Fruit fly (Drosophila melanogaster): ENCODE data around the gene Dph4.

Gene Dph4

dm6 chr3R:5671795-5672657 lies 48.1 kb upstream of the Dph4 start (continued):
- TF ChIP-seq CG17802 (tag; optimal IDR thresholded peaks at IDR 0.05) (no peak), hbn (GFP tag; IDR thresholded peaks at IDR 0.05; ENCODE audit: partially characterized antibody) (0 out of 2 replicates have a peak, but pooled peaks have one; percentile 24), tll (GFP tag; optimal IDR thresholded peaks at IDR 0.05) (peak in 1 of 2 experiments; percentile 14), sd (tag; optimal IDR thresholded peaks at IDR 0.05) (peak; percentile 59), CG9727 (GFP tag; optimal IDR thresholded peaks at IDR 0.05) (no peak), gcm2 (GFP tag; optimal IDR thresholded peaks at IDR 0.05) (peak; percentile 58), Ada2b (GFP tag; IDR thresholded peaks at IDR 0.05) (no peak), sug (tag; optimal IDR thresholded peaks at IDR 0.05) (peak; percentile 10)

dm6 chr3R:5671265-5671663 lies 47.3 kb upstream of the Dph4 start:
- TF ChIP-seq CG31441 (GFP tag; IDR thresholded peaks at IDR 0.05) (no peak), CG8359 (GFP tag; optimal IDR thresholded peaks at IDR 0.05; ENCODE audit: borderline replicate concordance) (no peak), Trl (optimal IDR thresholded peaks at IDR 0.05) (peak in 1 of 2 experiments; percentile 32), Trl (GFP tag; optimal IDR thresholded peaks at IDR 0.05) (no peak), cg (GFP tag; optimal IDR thresholded peaks at IDR 0.05) (peak; percentile 22), crol (GFP tag; IDR thresholded peaks at IDR 0.05) (peak; percentile 77), Pdp1 (GFP tag; optimal IDR thresholded peaks at IDR 0.05) (peak in 1 of 2 experiments; percentile 41), zf30C (GFP tag; optimal IDR thresholded peaks at IDR 0.05) (peak; percentile 35), sens (GFP tag) (peak; percentile 24), Dbx (GFP tag; IDR thresholded peaks at IDR 0.05) (no peak), CG17568 (GFP tag; optimal IDR thresholded peaks at IDR 0.05) (no peak), sug (tag; optimal IDR thresholded peaks at IDR 0.05) (peak; percentile 25)

dm6 chr3R:5670660-5671264 lies 46.8 kb upstream of the Dph4 start:
- TF ChIP-seq usp (GFP tag; optimal IDR thresholded peaks at IDR 0.05) = no peak
- no peak for TF ChIP-seq kah (GFP tag; optimal IDR thresholded peaks at IDR 0.05)
- no peak for TF ChIP-seq Hand (GFP tag; optimal IDR thresholded peaks at IDR 0.05)
- peak; percentile 76 for TF ChIP-seq gcm (GFP tag; optimal IDR thresholded peaks at IDR 0.05)
- no peak for TF ChIP-seq Hey (tag; optimal IDR thresholded peaks at IDR 0.05)
- no peak for TF ChIP-seq CG15011 (GFP tag; optimal IDR thresholded peaks at IDR 0.05)
- TF ChIP-seq Awh (GFP tag; IDR thresholded peaks at IDR 0.05) = no peak
- peak; percentile 1 for TF ChIP-seq Med (GFP tag)
- TF ChIP-seq Sin3A (optimal IDR thresholded peaks at IDR 0.05) = no peak
- peak; percentile 78 for TF ChIP-seq CG2116 (GFP tag; optimal IDR thresholded peaks at IDR 0.05)
- TF ChIP-seq Dref (GFP tag; IDR thresholded peaks at IDR 0.05) = 0 out of 2 replicates have a peak, but pooled peaks have one; percentile 9
- no peak for TF ChIP-seq Nf-YC (tag; optimal IDR thresholded peaks at IDR 0.05)
- TF ChIP-seq CG4404 (GFP tag; IDR thresholded peaks at IDR 0.05) = no peak
- peak; percentile 12 for TF ChIP-seq corto (GFP tag; optimal IDR thresholded peaks at IDR 0.05)
- no peak for TF ChIP-seq CG4707 (GFP tag; optimal IDR thresholded peaks at IDR 0.05)
- no peak for TF ChIP-seq gt (GFP tag; IDR thresholded peaks at IDR 0.05)
- TF ChIP-seq lbe (GFP tag; optimal IDR thresholded peaks at IDR 0.05) = no peak
- no peak for TF ChIP-seq vvl (GFP tag; IDR thresholded peaks at IDR 0.05)
- peak; percentile 25 for TF ChIP-seq psq (GFP tag; optimal IDR thresholded peaks at IDR 0.05)
- TF ChIP-seq sd (tag; optimal IDR thresholded peaks at IDR 0.05) = no peak
- TF ChIP-seq stwl (tag; optimal IDR thresholded peaks at IDR 0.05) = peak; percentile 18
- no peak for TF ChIP-seq CG13894 (tag; optimal IDR thresholded peaks at IDR 0.05)
- no peak for TF ChIP-seq Gsc (GFP tag; IDR thresholded peaks at IDR 0.05)
- TF ChIP-seq CG11093 (GFP tag; IDR thresholded peaks at IDR 0.05) = no peak
- no peak for TF ChIP-seq otp (GFP tag; IDR thresholded peaks at IDR 0.05)
- peak; percentile 37 for TF ChIP-seq trem (tag; optimal IDR thresholded peaks at IDR 0.05)
- no peak for TF ChIP-seq CG6689 (GFP tag; IDR thresholded peaks at IDR 0.05)
- no peak for TF ChIP-seq Mrtf (GFP tag; IDR thresholded peaks at IDR 0.05)
- TF ChIP-seq sens (GFP tag) = peak; percentile 47
- TF ChIP-seq jigr1 (GFP tag; IDR thresholded peaks at IDR 0.05) = no peak
